Fruit fly (Drosophila melanogaster): ENCODE measurements around the gene wupA.

dm6 chrX:18094130-18094529 lies 22.6 kb downstream of the wupA start:
- TF ChIP-seq psq (GFP tag; optimal IDR thresholded peaks at IDR 0.05) (no peak), usp (GFP tag; optimal IDR thresholded peaks at IDR 0.05) (no peak), brk (GFP tag; optimal IDR thresholded peaks at IDR 0.05) (no peak), pan (optimal IDR thresholded peaks at IDR 0.05) (no peak), dmrt93B (GFP tag; optimal IDR thresholded peaks at IDR 0.05) (no peak), Jra (GFP tag; optimal IDR thresholded peaks at IDR 0.05) (no peak), Abd-B (GFP tag; optimal IDR thresholded peaks at IDR 0.05) (no peak)

All from whole organism, wandering third instar larva.